Worm (Caenorhabditis elegans): ENCODE results near the gene sru-28.

Gene sru-28

ce11 chrV:1459374-1459926 is 46.6 kb upstream of the sru-28 start (continued):
- TF ChIP-seq lsy-2 (tag; optimal IDR thresholded peaks at IDR 0.05), result no peak
- peak; percentile 18 for TF ChIP-seq nhr-48 (tag; optimal IDR thresholded peaks at IDR 0.05)
- TF ChIP-seq lim-7 (GFP tag; IDR thresholded peaks at IDR 0.05), result no peak

ce11 chrV:1460069-1460468 is 46.0 kb upstream of the sru-28 start, which contains the start of gene hacd-1:
Gene hacd-1, plus strand, starts transcription at chrV:1460369.
- TF ChIP-seq aly-2 (tag; optimal IDR thresholded peaks at IDR 0.05) (no peak), F37D6.2 (tag; optimal IDR thresholded peaks at IDR 0.05) (no peak), ces-1 (GFP tag; optimal IDR thresholded peaks at IDR 0.05) (no peak), nhr-77 (tag; optimal IDR thresholded peaks at IDR 0.05) (no peak), T26A8.4 (GFP tag; IDR thresholded peaks at IDR 0.05) (no peak), lin-13 (GFP tag; optimal IDR thresholded peaks at IDR 0.05) (no peak), F26F4.8 (GFP tag; conservative IDR thresholded peaks at IDR 0.05) (no peak), mxl-2 (GFP tag; conservative IDR thresholded peaks at IDR 0.05) (no peak), madf-9 (GFP tag; conservative IDR thresholded peaks at IDR 0.05) (no peak), lin-38 (GFP tag; IDR thresholded peaks at IDR 0.05) (no peak), nhr-10 (tag; optimal IDR thresholded peaks at IDR 0.05) (no peak), Y5F2A.4 (GFP tag; optimal IDR thresholded peaks at IDR 0.05) (no peak)

DNA sequence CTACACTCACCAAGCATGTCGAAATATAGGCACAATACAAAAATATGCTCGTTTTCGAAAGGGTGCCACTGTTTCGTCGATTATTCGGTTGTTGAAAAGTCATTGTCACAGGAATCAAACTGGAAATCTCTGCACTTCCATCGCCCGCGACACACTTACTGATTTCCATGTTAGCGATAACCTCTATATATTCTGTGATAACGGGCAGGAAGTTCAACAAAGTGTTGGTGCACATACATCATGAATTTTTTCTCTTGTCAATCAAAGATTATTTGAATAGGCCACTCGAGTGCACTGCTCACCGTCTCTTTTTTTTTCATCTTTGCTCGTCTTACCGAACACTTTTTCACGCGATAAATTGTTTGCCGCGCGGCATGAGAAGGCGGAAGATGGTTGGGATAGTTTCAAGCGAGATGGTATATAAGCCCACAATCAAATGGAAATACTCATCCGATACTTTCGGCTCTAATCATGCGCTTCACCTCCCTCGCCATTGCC is 41.5 kb upstream of the sru-28 start, which contains the start of the genes fpn-1.2 and pqn-54:
Gene fpn-1.2, minus strand, starts transcription at position 157 of the 498 bp plus-strand sequence.
Gene pqn-54, plus strand, starts transcription at position 448 of the 498 bp plus-strand sequence.
- TF ChIP-seq fkh-10 (GFP tag; optimal IDR thresholded peaks at IDR 0.05), result no peak
- TF ChIP-seq daf-12 (tag; optimal IDR thresholded peaks at IDR 0.05), result no peak
- TF ChIP-seq saeg-2 (GFP tag; IDR thresholded peaks at IDR 0.05), result no peak
- no peak for TF ChIP-seq Y75B8A.6 (GFP tag; IDR thresholded peaks at IDR 0.05)
- TF ChIP-seq F49E8.2 (tag; optimal IDR thresholded peaks at IDR 0.05; ENCODE audit: borderline replicate concordance), result no peak
- TF ChIP-seq nhr-28 (tag; optimal IDR thresholded peaks at IDR 0.05), result peak; percentile 66
- no peak for TF ChIP-seq daf-16 (GFP tag; optimal IDR thresholded peaks at IDR 0.05)
- peak; percentile 9 for TF ChIP-seq daf-16 (tag; optimal IDR thresholded peaks at IDR 0.05)
- no peak for TF ChIP-seq ceh-44 (GFP tag; IDR thresholded peaks at IDR 0.05)
- TF ChIP-seq ztf-7 (tag; optimal IDR thresholded peaks at IDR 0.05), result no peak
- no peak for TF ChIP-seq lin-13 (GFP tag; optimal IDR thresholded peaks at IDR 0.05)
- no peak for TF ChIP-seq ces-1 (GFP tag; optimal IDR thresholded peaks at IDR 0.05)
- TF ChIP-seq zip-11 (GFP tag; IDR thresholded peaks at IDR 0.05), result no peak
- TF ChIP-seq nhr-76 (tag; optimal IDR thresholded peaks at IDR 0.05), result no peak
- TF ChIP-seq hlh-11 (tag; optimal IDR thresholded peaks at IDR 0.05), result peak; percentile 26
- TF ChIP-seq pqm-1 (tag; optimal IDR thresholded peaks at IDR 0.05), result peak; percentile 37
- TF ChIP-seq D1046.2 (GFP tag; IDR thresholded peaks at IDR 0.05), result no peak
- TF ChIP-seq snpc-1.2 (GFP tag; IDR thresholded peaks at IDR 0.05), result no peak
- TF ChIP-seq tag-97 (GFP tag; IDR thresholded peaks at IDR 0.05), result no peak
- no peak for TF ChIP-seq hlh-30 (tag; optimal IDR thresholded peaks at IDR 0.05; ENCODE audit: insufficient read depth)
- no peak for TF ChIP-seq hmg-1.1 (GFP tag; IDR thresholded peaks at IDR 0.05)
- no peak for TF ChIP-seq zag-1 (tag; optimal IDR thresholded peaks at IDR 0.05)
- no peak for TF ChIP-seq ZK546.5 (tag; optimal IDR thresholded peaks at IDR 0.05)
- no peak for TF ChIP-seq jun-1 (tag; optimal IDR thresholded peaks at IDR 0.05)
- TF ChIP-seq spr-1 (tag; optimal IDR thresholded peaks at IDR 0.05), result no peak
- TF ChIP-seq ztf-11 (tag; optimal IDR thresholded peaks at IDR 0.05), result no peak
- TF ChIP-seq daf-8 (GFP tag; IDR thresholded peaks at IDR 0.05), result no peak
- no peak for TF ChIP-seq lir-3 (tag; optimal IDR thresholded peaks at IDR 0.05)
- TF ChIP-seq Y48G9A.11 (GFP tag; IDR thresholded peaks at IDR 0.05), result no peak
- TF ChIP-seq duxl-1 (tag; optimal IDR thresholded peaks at IDR 0.05; ENCODE audit: poor library complexity), result no peak
- peak; percentile 26 for TF ChIP-seq nhr-77 (tag; optimal IDR thresholded peaks at IDR 0.05)
- TF ChIP-seq ctbp-1 (GFP tag; IDR thresholded peaks at IDR 0.05), result no peak
- TF ChIP-seq php-3 (GFP tag; IDR thresholded peaks at IDR 0.05), result no peak
- no peak for TF ChIP-seq T20F7.1 (GFP tag; optimal IDR thresholded peaks at IDR 0.05)
- no peak for TF ChIP-seq lsy-2 (tag; optimal IDR thresholded peaks at IDR 0.05)
- no peak for TF ChIP-seq skn-1 (tag; optimal IDR thresholded peaks at IDR 0.05)
- TF ChIP-seq Y105C5A.15 (GFP tag; IDR thresholded peaks at IDR 0.05), result no peak
- TF ChIP-seq mdl-1 (tag; optimal IDR thresholded peaks at IDR 0.05), result no peak

Data from whole organism, L4 larva.